Worm (Caenorhabditis elegans) whole organism, L4 larva: ENCODE results near the gene spp-27.

Source experiments
- F37D6.2 ChIP-seq: sonication (generic microtip); optimal IDR thresholded peaks from 2 replicates; lab custom pipeline; 2016; ENCODE audit warnings: mild to moderate bottlenecking, missing genetic modification characterization, missing compliant biosample characterization
- T20F7.1 ChIP-seq: fragments of 200-800 bp; sonication (Bioruptor generic); optimal IDR thresholded peaks from 2 replicates; lab custom pipeline; 2018; ENCODE audit warnings: mild to moderate bottlenecking, missing genetic modification characterization, missing compliant biosample characterization
- T26A8.4 ChIP-seq: fragments of 200-800 bp; sonication (Bioruptor generic); IDR thresholded peaks from 2 replicates; pipeline ENCODE4 v1.3.6; 2022; ENCODE audit warnings: missing genetic modification characterization, missing compliant biosample characterization
- Y105C5A.15 ChIP-seq: fragments of 200-800 bp; sonication (Bioruptor generic); IDR thresholded peaks from 2 replicates; pipeline ENCODE4 v1.3.6; 2022; ENCODE audit warnings: missing genetic modification characterization, missing compliant biosample characterization
- Y48G9A.11 ChIP-seq: fragments of 200-800 bp; sonication (Bioruptor generic); IDR thresholded peaks from 2 replicates; pipeline ENCODE4 v1.3.6; 2022; ENCODE audit warnings: missing genetic modification reagents, missing genetic modification characterization, missing compliant biosample characterization
- Y5F2A.4 ChIP-seq: fragments of 200-800 bp; sonication (Bioruptor generic); optimal IDR thresholded peaks from 2 replicates; lab custom pipeline; 2018; ENCODE audit warnings: mild to moderate bottlenecking, missing genetic modification characterization, missing compliant biosample characterization
- ZK337.2 ChIP-seq: fragments of 200-800 bp; sonication (Bioruptor generic); IDR thresholded peaks from 2 replicates; pipeline ENCODE4 v1.3.6; 2022; ENCODE audit warnings: missing genetic modification reagents, missing genetic modification characterization, missing compliant biosample characterization
- ZK546.5 ChIP-seq, 2 experiments: sonication (generic microtip); optimal IDR thresholded peaks; 2 replicates each; lab custom pipeline; 2017; ENCODE audit warnings: missing biosample characterization in 2 of 2, missing genetic modification characterization in 2 of 2
- aha-1 ChIP-seq: fragments of 150-350 bp; peaks from one replicate; lab custom pipeline; 2014; ENCODE audit warnings: missing biosample characterization, missing genetic modification characterization
- ama-1 ChIP-seq: fragments of 150-350 bp; optimal IDR thresholded peaks from 2 replicates; lab custom pipeline; 2014; ENCODE audit warnings: inconsistent platforms, mixed read lengths
- arid-1 ChIP-seq: fragments of 200-800 bp; sonication (Bioruptor generic); conservative IDR thresholded peaks from 2 replicates; pipeline ENCODE4 v1.3.6; 2022; ENCODE audit warnings: missing genetic modification reagents, missing genetic modification characterization, missing compliant biosample characterization
- attf-4 ChIP-seq: sonication (generic microtip); optimal IDR thresholded peaks from 3 replicates; lab custom pipeline; 2017; ENCODE audit warnings: missing biosample characterization, missing genetic modification characterization
- ceh-20 ChIP-seq: fragments of 200-800 bp; sonication (Bioruptor generic); IDR thresholded peaks from 2 replicates; pipeline ENCODE4 v1.3.6; 2022; ENCODE audit warnings: missing genetic modification reagents, missing genetic modification characterization, missing compliant biosample characterization
- ctbp-1 ChIP-seq: fragments of 200-800 bp; sonication (Bioruptor generic); IDR thresholded peaks from 2 replicates; pipeline ENCODE4 v1.3.6; 2022; ENCODE audit warnings: missing genetic modification reagents, missing genetic modification characterization, missing compliant biosample characterization
- dmd-6 ChIP-seq: fragments of 200-800 bp; sonication (Bioruptor generic); IDR thresholded peaks from 2 replicates; pipeline ENCODE4 v1.3.6; 2022; ENCODE audit warnings: missing genetic modification reagents, missing genetic modification characterization, missing compliant biosample characterization
- dmd-8 ChIP-seq: fragments of 200-800 bp; sonication (Bioruptor generic); IDR thresholded peaks from 2 replicates; pipeline ENCODE4 v1.3.6; 2022; ENCODE audit warnings: missing genetic modification characterization, missing compliant biosample characterization
- fkh-10 ChIP-seq: fragments of 150-350 bp; optimal IDR thresholded peaks from 2 replicates; lab custom pipeline; 2014; ENCODE audit warnings: missing biosample characterization, missing genetic modification reagents, missing genetic modification characterization
- gei-8 ChIP-seq: fragments of 200-800 bp; sonication (Bioruptor generic); optimal IDR thresholded peaks from 2 replicates; lab custom pipeline; 2018; ENCODE audit warnings: mild to moderate bottlenecking, missing genetic modification characterization, missing compliant biosample characterization
- hif-1 ChIP-seq, 2 experiments: sonication (generic microtip); optimal IDR thresholded peaks; 2 replicates each; lab custom pipeline; 2016 to 2017; ENCODE audit warnings: missing compliant biosample characterization in 2 of 2, missing genetic modification characterization in 2 of 2, missing genetic modification reagents in 2 of 2, missing genotype in 2 of 2, mild to moderate bottlenecking in 1 of 2
- hlh-11 ChIP-seq: fragments of 200-800 bp; sonication (Bioruptor generic); optimal IDR thresholded peaks from 2 replicates; lab custom pipeline; 2018; ENCODE audit warnings: mild to moderate bottlenecking, missing genetic modification characterization, missing compliant biosample characterization
- hlh-30 ChIP-seq: sonication (generic microtip); optimal IDR thresholded peaks from 2 replicates; lab custom pipeline; 2017; ENCODE audit warnings: antibody characterized with exemption, mild to moderate bottlenecking, missing genetic modification characterization, missing compliant biosample characterization; ENCODE audit not compliant: insufficient read depth
- hmg-1.1 ChIP-seq: fragments of 200-800 bp; sonication (Bioruptor generic); IDR thresholded peaks from 2 replicates; pipeline ENCODE4 v1.3.6; 2022; ENCODE audit warnings: missing genetic modification reagents, missing genetic modification characterization, missing compliant biosample characterization
- lin-1 ChIP-seq: fragments of 200-800 bp; sonication (Bioruptor generic); IDR thresholded peaks from 2 replicates; pipeline ENCODE4 v1.3.6; 2022; ENCODE audit warnings: missing genetic modification reagents, missing genetic modification characterization, missing compliant biosample characterization
- lin-13 ChIP-seq: fragments of 150-350 bp; optimal IDR thresholded peaks from 2 replicates; lab custom pipeline; 2014; ENCODE audit warnings: missing biosample characterization, missing genetic modification reagents, missing genetic modification characterization
- lin-38 ChIP-seq: fragments of 200-800 bp; sonication (Bioruptor generic); IDR thresholded peaks from 2 replicates; pipeline ENCODE4 v1.3.6; 2022; ENCODE audit warnings: missing genetic modification reagents, missing genetic modification characterization, missing compliant biosample characterization
- lir-3 ChIP-seq: sonication (generic microtip); optimal IDR thresholded peaks from 2 replicates; lab custom pipeline; 2016; ENCODE audit warnings: mild to moderate bottlenecking, missing genetic modification characterization, missing compliant biosample characterization
- madf-9 ChIP-seq: fragments of 200-800 bp; sonication (Bioruptor generic); conservative IDR thresholded peaks from 2 replicates; pipeline ENCODE4 v1.3.6; 2022; ENCODE audit warnings: missing genetic modification reagents, missing genetic modification characterization, missing compliant biosample characterization
- mdt-29 ChIP-seq: fragments of 200-800 bp; sonication (Bioruptor generic); IDR thresholded peaks from 2 replicates; pipeline ENCODE4 v1.3.6; 2022; ENCODE audit warnings: missing genetic modification reagents, missing genetic modification characterization, missing compliant biosample characterization
- mes-2 ChIP-seq: sonication (generic microtip); optimal IDR thresholded peaks from 2 replicates; lab custom pipeline; 2016; ENCODE audit warnings: missing genotype, mild to moderate bottlenecking, missing genetic modification characterization, missing compliant biosample characterization; ENCODE audit not compliant: poor library complexity, severe bottlenecking
- mxl-3 ChIP-seq: fragments of 200-800 bp; sonication (Bioruptor generic); optimal IDR thresholded peaks from 2 replicates; lab custom pipeline; 2018; ENCODE audit warnings: mild to moderate bottlenecking, missing genetic modification characterization, missing compliant biosample characterization
- nhr-10 ChIP-seq: fragments of 150-350 bp; optimal IDR thresholded peaks from 2 replicates; lab custom pipeline; 2014; ENCODE audit warnings: missing biosample characterization, missing genetic modification characterization
- nhr-102 ChIP-seq: sonication (generic microtip); optimal IDR thresholded peaks from 2 replicates; lab custom pipeline; 2016; ENCODE audit warnings: mild to moderate bottlenecking, missing genetic modification characterization, moderate library complexity, missing compliant biosample characterization
- nhr-11 ChIP-seq: fragments of 150-350 bp; optimal IDR thresholded peaks from 2 replicates; lab custom pipeline; 2014; ENCODE audit warnings: missing biosample characterization, missing genetic modification characterization
- nhr-25 ChIP-seq: sonication (generic microtip); optimal IDR thresholded peaks from 2 replicates; lab custom pipeline; 2017; ENCODE audit warnings: missing genetic modification characterization, mild to moderate bottlenecking, missing compliant biosample characterization, antibody characterized with exemption, moderate library complexity, borderline replicate concordance; ENCODE audit not compliant: insufficient read depth
- nhr-28 ChIP-seq: fragments of 150-350 bp; optimal IDR thresholded peaks from 2 replicates; lab custom pipeline; 2014; ENCODE audit warnings: missing biosample characterization, missing genetic modification characterization
- nhr-48 ChIP-seq: sonication (generic microtip); optimal IDR thresholded peaks from 2 replicates; lab custom pipeline; 2016; ENCODE audit warnings: mild to moderate bottlenecking, missing genetic modification characterization, missing compliant biosample characterization
- nhr-6 ChIP-seq: fragments of 150-350 bp; optimal IDR thresholded peaks from 2 replicates; lab custom pipeline; 2014; ENCODE audit warnings: missing biosample characterization, missing genetic modification characterization
- nhr-77 ChIP-seq: fragments of 150-350 bp; optimal IDR thresholded peaks from 2 replicates; lab custom pipeline; 2014; ENCODE audit warnings: missing biosample characterization, missing genetic modification characterization
- pha-4 ChIP-seq, 2 experiments: fragments of 150-350 bp in 1 of 2; fragments of 200-800 bp in 1 of 2; sonication (Bioruptor generic) in 1 of 2; IDR thresholded peaks in 1 of 2; optimal IDR thresholded peaks in 1 of 2; 2 replicates each; pipeline versions ENCODE4 v1.3.6 to Lab custom; 2014 to 2022; ENCODE audit warnings: missing genetic modification characterization in 2 of 2, missing genetic modification reagents in 2 of 2, missing biosample characterization in 1 of 2, missing compliant biosample characterization in 1 of 2
- pqm-1 ChIP-seq: sonication (generic microtip); optimal IDR thresholded peaks from 2 replicates; lab custom pipeline; 2017; ENCODE audit warnings: missing biosample characterization, missing genetic modification characterization
- snpc-1.2 ChIP-seq: fragments of 200-800 bp; sonication (Bioruptor generic); IDR thresholded peaks from 2 replicates; pipeline ENCODE4 v1.3.6; 2022; ENCODE audit warnings: missing genetic modification reagents, missing genetic modification characterization, missing compliant biosample characterization
- spr-3 ChIP-seq: fragments of 200-800 bp; sonication (Bioruptor generic); optimal IDR thresholded peaks from 2 replicates; lab custom pipeline; 2018; ENCODE audit warnings: mild to moderate bottlenecking, missing genetic modification characterization, missing compliant biosample characterization
- tra-1 ChIP-seq: fragments of 200-800 bp; sonication (Bioruptor generic); IDR thresholded peaks from 2 replicates; pipeline ENCODE4 v1.3.6; 2022; ENCODE audit warnings: missing genetic modification reagents, missing genetic modification characterization, missing compliant biosample characterization
- unc-39 ChIP-seq: sonication (generic microtip); optimal IDR thresholded peaks from 2 replicates; lab custom pipeline; 2017; ENCODE audit warnings: missing biosample characterization, missing genetic modification characterization
- vab-7 ChIP-seq: fragments of 200-800 bp; sonication (Bioruptor generic); IDR thresholded peaks from 2 replicates; pipeline ENCODE4 v1.3.6; 2022; ENCODE audit warnings: missing genetic modification reagents, missing genetic modification characterization, missing compliant biosample characterization
- zfp-2 ChIP-seq: sonication (generic microtip); optimal IDR thresholded peaks from 2 replicates; lab custom pipeline; 2016; ENCODE audit warnings: mild to moderate bottlenecking, missing genetic modification characterization, missing compliant biosample characterization
- ztf-7 ChIP-seq: fragments of 150-350 bp; optimal IDR thresholded peaks from 2 replicates; lab custom pipeline; 2014; ENCODE audit warnings: missing biosample characterization, missing genetic modification characterization

Gene spp-27

ce11 chrV:6515344-6515743, 41.6 kb downstream of the spp-27 start:
- TF ChIP-seq pqm-1 (tag; lab: Kevin White, UChicago): no peak
- no peak for TF ChIP-seq snpc-1.2 (GFP tag; lab: Robert Waterston, UW)
- TF ChIP-seq mdt-29: no peak
- no peak for TF ChIP-seq T20F7.1 (GFP tag; lab: Kevin White, UChicago)
- TF ChIP-seq vab-7 (GFP tag; lab: Robert Waterston, UW): no peak
- TF ChIP-seq madf-9 (GFP tag; lab: Robert Waterston, UW): 0 out of 2 replicates have a peak, but pooled peaks have one; percentile 2
- TF ChIP-seq ceh-20 (GFP tag; lab: Robert Waterston, UW): no peak
- TF ChIP-seq dmd-6 (GFP tag; lab: Robert Waterston, UW): peak; percentile 12; the same call in 1 of the 2 replicates
- no peak for TF ChIP-seq hif-1 (tag; optimal IDR thresholded peaks at IDR 0.05; lab: Kevin White, UChicago)
- TF ChIP-seq ZK546.5 (tag; optimal IDR thresholded peaks at IDR 0.05; lab: Kevin White, UChicago): no peak
- no peak for TF ChIP-seq T26A8.4
- TF ChIP-seq nhr-48 (tag; lab: Kevin White, UChicago): no peak
- TF ChIP-seq, all 104 proteins: peak for 2

- TF ChIP-seq lin-13: peak; percentile 49
- peak; percentile 45 for TF ChIP-seq dmd-6 (GFP tag; lab: Robert Waterston, UW)
- TF ChIP-seq Y5F2A.4 (GFP tag; lab: Kevin White, UChicago): no peak
- TF ChIP-seq F37D6.2 (tag; lab: Kevin White, UChicago): no peak
- TF ChIP-seq nhr-102: peak; percentile 29
- TF ChIP-seq dmd-8 (GFP tag; lab: Robert Waterston, UW): no peak
- TF ChIP-seq nhr-28 (tag; lab: Kevin White, UChicago): peak; percentile 36
- TF ChIP-seq aha-1 (tag; lab: Kevin White, UChicago): peak; percentile 98
- no peak for TF ChIP-seq lir-3 (tag; lab: Kevin White, UChicago)
- TF ChIP-seq nhr-77: peak; percentile 39
- TF ChIP-seq nhr-48 (tag; lab: Kevin White, UChicago): peak; percentile 44
- peak; percentile 57 for TF ChIP-seq nhr-6 (tag; lab: Kevin White, UChicago)
- TF ChIP-seq lin-1: 0 out of 2 replicates have a peak, but pooled peaks have one; percentile 15
- TF ChIP-seq snpc-1.2 (GFP tag; lab: Robert Waterston, UW): peak; percentile 45; the same call in 1 of the 2 replicates
- peak; percentile 55 for TF ChIP-seq nhr-25 (tag; lab: Kevin White, UChicago)
- no peak for TF ChIP-seq nhr-10 (tag; lab: Kevin White, UChicago)
- 0 out of 2 replicates have a peak, but pooled peaks have one; percentile 48 for TF ChIP-seq tra-1
- TF ChIP-seq hlh-11 (tag; lab: Kevin White, UChicago): peak; percentile 79
- 0 out of 2 replicates have a peak, but pooled peaks have one; percentile 36 for TF ChIP-seq ctbp-1 (GFP tag; lab: Robert Waterston, UW)
- TF ChIP-seq hif-1 (tag; optimal IDR thresholded peaks at IDR 0.05; lab: Kevin White, UChicago): peak in 1 of 2 experiments; percentile 20
- TF ChIP-seq Y105C5A.15 (GFP tag; lab: Robert Waterston, UW): 0 out of 2 replicates have a peak, but pooled peaks have one; percentile 46
- TF ChIP-seq T26A8.4: peak; percentile 81
- peak; percentile 98 for TF ChIP-seq ama-1 (lab: Kevin White, UChicago)
- TF ChIP-seq gei-8 (GFP tag; lab: Kevin White, UChicago): peak; percentile 46
- peak; percentile 45 for TF ChIP-seq hmg-1.1
- TF ChIP-seq lin-38: peak; percentile 53
- TF ChIP-seq spr-3 (GFP tag; lab: Kevin White, UChicago): peak; percentile 12
- TF ChIP-seq pha-4 (GFP tag; IDR thresholded peaks at IDR 0.05; lab: Robert Waterston, UW): no peak
- TF ChIP-seq pha-4 (tag; optimal IDR thresholded peaks at IDR 0.05; lab: Kevin White, UChicago): no peak
- no peak for TF ChIP-seq ztf-7 (tag; lab: Kevin White, UChicago)
- no peak for TF ChIP-seq hlh-30 (tag; lab: Kevin White, UChicago)
- TF ChIP-seq arid-1 (GFP tag; lab: Robert Waterston, UW): no peak
- TF ChIP-seq unc-39 (tag; lab: Kevin White, UChicago): no peak
- TF ChIP-seq attf-4: no peak
- no peak for TF ChIP-seq nhr-11 (tag; lab: Kevin White, UChicago)
- TF ChIP-seq zfp-2 (tag; lab: Kevin White, UChicago): no peak
- TF ChIP-seq fkh-10 (GFP tag; lab: Kevin White, UChicago): no peak
- peak; percentile 75 for TF ChIP-seq mxl-3 (GFP tag; lab: Kevin White, UChicago)
- peak; percentile 36; the same call in 1 of the 2 replicates for TF ChIP-seq Y48G9A.11 (GFP tag; lab: Robert Waterston, UW)
- peak; percentile 59; the same call in 1 of the 2 replicates for TF ChIP-seq madf-9 (GFP tag; lab: Robert Waterston, UW)
- peak; percentile 35; the same call in 1 of the 2 replicates for TF ChIP-seq ZK337.2 (GFP tag; lab: Robert Waterston, UW)
- peak; percentile 55 for TF ChIP-seq mes-2
Observed at ce11 chrV:6514887-6515324, 42.0 kb downstream of the spp-27 start, which contains the start of gene dpy-11. dpy-11 (minus strand) TSS chrV:6515240.
